Fruit fly (Drosophila melanogaster) whole organism, embryonic: ENCODE measurements around the gene Nup358.

ENCODE experiments used
- BEAF-32 ChIP-seq: fragments of 200-800 bp; sonication (Bioruptor generic); optimal IDR thresholded peaks from 3 replicates; lab custom pipeline; 2017; ENCODE audit warnings: missing biosample characterization, missing genetic modification characterization, mild to moderate bottlenecking, moderate library complexity, missing genetic modification reagents
- CG11695 ChIP-seq: fragments of 200-800 bp; sonication (Bioruptor generic); IDR thresholded peaks from 3 replicates; pipeline ENCODE4 v1.3.6; 2022; ENCODE audit warnings: missing biosample characterization, missing genetic modification characterization
- CG13287 ChIP-seq: fragments of 200-800 bp; sonication (Bioruptor generic); IDR thresholded peaks from 2 replicates; pipeline ENCODE4 v1.3.6; 2022; ENCODE audit warnings: missing biosample characterization, missing genetic modification characterization; ENCODE audit not compliant: partially characterized antibody
- CG14441 ChIP-seq: fragments of 200-800 bp; sonication (Bioruptor generic); IDR thresholded peaks from 2 replicates; pipeline ENCODE4 v1.3.6; 2022; ENCODE audit warnings: missing biosample characterization, missing genetic modification characterization
- CG14860 ChIP-seq: fragments of 200-800 bp; sonication (Bioruptor generic); IDR thresholded peaks from 3 replicates; pipeline ENCODE4 v1.3.6; 2022; ENCODE audit warnings: missing biosample characterization, missing genetic modification characterization; ENCODE audit not compliant: partially characterized antibody
- CG1603 ChIP-seq: fragments of 200-800 bp; sonication (Bioruptor generic); optimal IDR thresholded peaks from 2 replicates; lab custom pipeline; 2019; ENCODE audit warnings: missing biosample characterization, mild to moderate bottlenecking, missing genetic modification characterization, moderate library complexity
- CG17359 ChIP-seq: fragments of 200-800 bp; sonication (Bioruptor generic); optimal IDR thresholded peaks from 3 replicates; lab custom pipeline; 2018; ENCODE audit warnings: missing biosample characterization, mild to moderate bottlenecking, missing genetic modification characterization, moderate library complexity
- CG17829 ChIP-seq: fragments of 200-800 bp; optimal IDR thresholded peaks from 2 replicates; lab custom pipeline; 2019; ENCODE audit warnings: missing biosample characterization, mild to moderate bottlenecking, missing genetic modification characterization, moderate library complexity
- CG31441 ChIP-seq: fragments of 200-800 bp; sonication (Bioruptor generic); IDR thresholded peaks from 2 replicates; pipeline ENCODE4 v1.3.6; 2022; ENCODE audit warnings: missing biosample characterization, missing genetic modification characterization
- CG32532 ChIP-seq: fragments of 200-800 bp; sonication (Bioruptor generic); IDR thresholded peaks from 2 replicates; pipeline ENCODE4 v1.3.6; 2022; ENCODE audit warnings: missing biosample characterization, missing genetic modification characterization
- CG33557 ChIP-seq: fragments of 200-800 bp; sonication (Bioruptor generic); optimal IDR thresholded peaks from 2 replicates; lab custom pipeline; 2019; ENCODE audit warnings: missing biosample characterization, mild to moderate bottlenecking, missing genetic modification characterization, moderate library complexity
- CG6175 ChIP-seq: fragments of 200-800 bp; sonication (Bioruptor generic); IDR thresholded peaks from 3 replicates; pipeline ENCODE4 v1.3.6; 2022; ENCODE audit warnings: missing biosample characterization, missing genetic modification characterization
- CG6272 ChIP-seq: fragments of 200-800 bp; sonication (Bioruptor generic); IDR thresholded peaks from 2 replicates; pipeline ENCODE4 v1.3.6; 2022; ENCODE audit warnings: missing biosample characterization, missing genetic modification characterization
- CG6689 ChIP-seq: fragments of 200-800 bp; sonication (Bioruptor generic); IDR thresholded peaks from 2 replicates; pipeline ENCODE4 v1.3.6; 2022; ENCODE audit warnings: missing biosample characterization, missing genetic modification characterization
- CG6791 ChIP-seq: fragments of 200-800 bp; sonication (Bioruptor generic); IDR thresholded peaks from 3 replicates; pipeline ENCODE4 v1.3.6; 2022; ENCODE audit warnings: missing biosample characterization, missing genetic modification characterization; ENCODE audit not compliant: partially characterized antibody
- Dbx ChIP-seq: fragments of 200-800 bp; sonication (Bioruptor generic); IDR thresholded peaks from 3 replicates; pipeline ENCODE4 v1.3.6; 2022; ENCODE audit warnings: missing biosample characterization, missing genetic modification characterization
- Dll ChIP-seq: fragments of 200-800 bp; sonication (Bioruptor generic); IDR thresholded peaks from 4 replicates; pipeline ENCODE4 v1.3.6; 2022; ENCODE audit warnings: missing biosample characterization, missing genetic modification characterization; ENCODE audit not compliant: partially characterized antibody
- Doc3 ChIP-seq: fragments of 200-800 bp; sonication (Bioruptor generic); IDR thresholded peaks from 3 replicates; pipeline ENCODE4 v1.3.6; 2022; ENCODE audit warnings: missing biosample characterization, missing genetic modification characterization; ENCODE audit not compliant: partially characterized antibody
- Dp ChIP-seq: fragments of 200-800 bp; sonication (Bioruptor generic); optimal IDR thresholded peaks from 2 replicates; lab custom pipeline; 2018; ENCODE audit warnings: missing biosample characterization, mild to moderate bottlenecking, missing genetic modification characterization, moderate library complexity
- E2f1 ChIP-seq: fragments of 200-800 bp; sonication (Bioruptor generic); IDR thresholded peaks from 2 replicates; pipeline ENCODE4 v1.3.6; 2022; ENCODE audit warnings: missing biosample characterization, missing genetic modification characterization
- Ets97D ChIP-seq: fragments of 200-800 bp; sonication (Bioruptor generic); optimal IDR thresholded peaks from 3 replicates; lab custom pipeline; 2016; ENCODE audit warnings: missing biosample characterization, missing genetic modification characterization
- Hr39 ChIP-seq: fragments of >200 bp; optimal IDR thresholded peaks from 2 replicates; lab custom pipeline; 2017
- Lpt ChIP-seq: fragments of >200 bp; optimal IDR thresholded peaks from 2 replicates; lab custom pipeline; 2018; ENCODE audit warnings: missing biosample characterization, missing genetic modification characterization
- Max ChIP-seq: fragments of 200-800 bp; sonication (Bioruptor generic); optimal IDR thresholded peaks from 2 replicates; lab custom pipeline; 2016; ENCODE audit warnings: missing biosample characterization, mild to moderate bottlenecking, missing genetic modification characterization
- Med ChIP-seq: fragments of 200-800 bp; sonication (Bioruptor generic); peaks from one replicate; lab custom pipeline; 2016; ENCODE audit warnings: missing biosample characterization, missing genetic modification characterization, mild to moderate bottlenecking, inconsistent platforms, moderate library complexity
- NC2β ChIP-seq: fragments of 200-800 bp; sonication (Bioruptor generic); optimal IDR thresholded peaks from 2 replicates; lab custom pipeline; 2016; ENCODE audit warnings: missing biosample characterization, missing genetic modification characterization
- Optix ChIP-seq: fragments of 200-800 bp; sonication (Bioruptor generic); IDR thresholded peaks from 3 replicates; pipeline ENCODE4 v1.3.6; 2022; ENCODE audit warnings: missing biosample characterization, missing genetic modification characterization
- Six4 ChIP-seq: fragments of 200-800 bp; sonication (Bioruptor generic); optimal IDR thresholded peaks from 2 replicates; lab custom pipeline; 2016; ENCODE audit warnings: missing biosample characterization, missing genetic modification characterization
- Sox100B ChIP-seq: fragments of 200-800 bp; sonication (Bioruptor generic); optimal IDR thresholded peaks from 3 replicates; lab custom pipeline; 2018; ENCODE audit warnings: missing biosample characterization, mild to moderate bottlenecking, missing genetic modification characterization
- amos ChIP-seq: fragments of 200-800 bp; sonication (Bioruptor generic); IDR thresholded peaks from 2 replicates; pipeline ENCODE4 v1.3.6; 2022; ENCODE audit warnings: missing biosample characterization, missing genetic modification characterization; ENCODE audit not compliant: partially characterized antibody
- bab2 ChIP-seq: fragments of 200-800 bp; sonication (Bioruptor generic); optimal IDR thresholded peaks from 2 replicates; lab custom pipeline; 2016; ENCODE audit warnings: missing biosample characterization, missing genetic modification characterization
- bcd ChIP-seq: fragments of 200-800 bp; sonication (Bioruptor generic); optimal IDR thresholded peaks from 2 replicates; lab custom pipeline; 2017; ENCODE audit warnings: missing biosample characterization, mild to moderate bottlenecking, missing genetic modification characterization
- dpn ChIP-seq, 2 experiments: fragments of 200-800 bp; sonication (Bioruptor generic); optimal IDR thresholded peaks; 3 replicates each; lab custom pipeline; 2016; ENCODE audit warnings: missing biosample characterization in 2 of 2, missing genetic modification characterization in 2 of 2
- emc ChIP-seq: fragments of 200-800 bp; sonication (Bioruptor generic); optimal IDR thresholded peaks from 2 replicates; lab custom pipeline; 2016; ENCODE audit warnings: missing biosample characterization, missing genetic modification characterization
- fd96Cb ChIP-seq: fragments of 200-800 bp; sonication (Bioruptor generic); optimal IDR thresholded peaks from 2 replicates; lab custom pipeline; 2018; ENCODE audit warnings: missing biosample characterization, mild to moderate bottlenecking, missing genetic modification characterization, moderate library complexity
- lmd ChIP-seq: fragments of 200-800 bp; sonication (Bioruptor generic); IDR thresholded peaks from 2 replicates; pipeline ENCODE4 v1.3.6; 2022; ENCODE audit warnings: missing biosample characterization, missing genetic modification characterization
- mam ChIP-seq: fragments of 200-800 bp; sonication (Bioruptor generic); optimal IDR thresholded peaks from 3 replicates; lab custom pipeline; 2016; ENCODE audit warnings: missing biosample characterization, missing genetic modification characterization
- mld ChIP-seq: fragments of 200-800 bp; sonication (Bioruptor generic); IDR thresholded peaks from 3 replicates; pipeline ENCODE4 v1.3.6; 2022; ENCODE audit warnings: missing biosample characterization, missing genetic modification characterization; ENCODE audit not compliant: partially characterized antibody
- nerfin-1 ChIP-seq: fragments of 200-800 bp; sonication (Bioruptor generic); optimal IDR thresholded peaks from 3 replicates; lab custom pipeline; 2019; ENCODE audit warnings: missing biosample characterization, mild to moderate bottlenecking, missing genetic modification characterization, moderate library complexity
- nerfin-2 ChIP-seq: fragments of 200-800 bp; sonication (Bioruptor generic); IDR thresholded peaks from 2 replicates; pipeline ENCODE4 v1.3.6; 2022; ENCODE audit warnings: missing biosample characterization, missing genetic modification characterization; ENCODE audit not compliant: partially characterized antibody
- onecut ChIP-seq: fragments of 200-800 bp; sonication (Bioruptor generic); IDR thresholded peaks from 2 replicates; pipeline ENCODE4 v1.3.6; 2022; ENCODE audit warnings: missing biosample characterization, missing genetic modification characterization
- psq ChIP-seq: fragments of 200-800 bp; sonication (Bioruptor generic); optimal IDR thresholded peaks from 2 replicates; lab custom pipeline; 2017; ENCODE audit warnings: missing biosample characterization, missing genetic modification characterization
- row ChIP-seq: fragments of 200-800 bp; sonication (Bioruptor generic); IDR thresholded peaks from 3 replicates; pipeline ENCODE4 v1.3.6; 2022; ENCODE audit warnings: missing biosample characterization, missing genetic modification characterization
- stc ChIP-seq: fragments of 200-800 bp; sonication (Bioruptor generic); IDR thresholded peaks from 2 replicates; pipeline ENCODE4 v1.3.6; 2022; ENCODE audit warnings: missing biosample characterization, missing genetic modification characterization
- stwl ChIP-seq: fragments of 200-800 bp; sonication (Bioruptor generic); optimal IDR thresholded peaks from 3 replicates; lab custom pipeline; 2018; ENCODE audit warnings: missing biosample characterization, mild to moderate bottlenecking, missing genetic modification characterization, moderate library complexity
- sug ChIP-seq: fragments of 200-800 bp; optimal IDR thresholded peaks from 2 replicates; lab custom pipeline; 2019; ENCODE audit warnings: missing biosample characterization, mild to moderate bottlenecking, missing genetic modification characterization, moderate library complexity
- tna ChIP-seq: fragments of 200-800 bp; sonication (Bioruptor generic); IDR thresholded peaks from 2 replicates; pipeline ENCODE4 v1.3.6; 2022; ENCODE audit warnings: missing biosample characterization, missing genetic modification characterization; ENCODE audit not compliant: partially characterized antibody
- toy ChIP-seq: fragments of 200-800 bp; sonication (Bioruptor generic); IDR thresholded peaks from 2 replicates; pipeline ENCODE4 v1.3.6; 2022; ENCODE audit warnings: missing biosample characterization, missing genetic modification characterization
- zen ChIP-seq: fragments of 200-800 bp; sonication (Bioruptor generic); optimal IDR thresholded peaks from 3 replicates; lab custom pipeline; 2018; ENCODE audit warnings: missing biosample characterization, mild to moderate bottlenecking, missing genetic modification characterization, moderate library complexity
- zen2 ChIP-seq: fragments of 200-800 bp; sonication (Bioruptor generic); IDR thresholded peaks from 3 replicates; pipeline ENCODE4 v1.3.6; 2022; ENCODE audit warnings: missing biosample characterization, missing genetic modification characterization; ENCODE audit not compliant: partially characterized antibody

Gene Nup358

DNA sequence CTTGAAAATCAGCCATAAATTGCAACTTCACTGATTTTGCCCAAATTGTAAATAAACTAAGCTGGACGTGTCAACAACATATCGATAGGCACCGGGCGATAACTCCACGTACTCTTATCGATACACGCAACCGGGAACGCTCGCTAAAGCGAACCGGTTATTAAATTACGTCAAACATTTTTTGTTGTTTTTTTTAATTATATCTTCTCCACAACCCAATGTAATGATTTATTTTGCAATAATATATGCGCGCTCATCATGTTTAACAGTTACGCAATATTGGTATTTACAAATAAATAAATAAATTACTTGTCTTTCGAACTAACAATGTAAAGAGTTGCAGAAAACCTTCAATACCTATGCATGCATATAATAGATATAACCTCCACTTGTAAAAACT lies 34.0 kb upstream of the Nup358 start, which contains the start of gene Saysd1 (continued):
- TF ChIP-seq Dbx (peak; percentile 45; the same call in 1 of the 3 replicates), Lpt (GFP tag; lab: Kevin White, UChicago) (no peak), CG6175 (GFP tag; lab: Robert Waterston, UW) (peak; percentile 35; the same call in 1 of the 3 replicates), CG6791 (GFP tag; lab: Robert Waterston, UW) (peak; percentile 92), Optix (no peak), Hr39 (lab: Kevin White, UChicago) (no peak), tna (peak; percentile 81), Max (GFP tag; lab: Kevin White, UChicago) (no peak), BEAF-32 (peak; percentile 74), CG6689 (GFP tag; lab: Robert Waterston, UW) (0 out of 2 replicates have a peak, but pooled peaks have one; percentile 21), mam (GFP tag; lab: Kevin White, UChicago) (peak; percentile 48), NC2β (GFP tag; lab: Kevin White, UChicago) (no peak), Med (GFP tag; lab: Kevin White, UChicago) (peak; percentile 84), zen (tag; lab: Kevin White, UChicago) (no peak), toy (GFP tag; lab: Robert Waterston, UW) (no peak), CG6272 (GFP tag; lab: Robert Waterston, UW) (no peak), CG14860 (peak; percentile 80), CG33557 (GFP tag; lab: Kevin White, UChicago) (peak; percentile 11), Doc3 (GFP tag; lab: Robert Waterston, UW) (peak; percentile 87), Ets97D (GFP tag; lab: Kevin White, UChicago) (peak; percentile 26), CG17359 (peak; percentile 45), stwl (peak; percentile 83), bab2 (GFP tag; lab: Kevin White, UChicago) (no peak), dpn (GFP tag; optimal IDR thresholded peaks at IDR 0.05; lab: Kevin White, UChicago) (peak in 1 of 2 experiments; percentile 13), bcd (GFP tag; lab: Kevin White, UChicago) (peak; percentile 38), psq (GFP tag; lab: Kevin White, UChicago) (no peak), stc (GFP tag; lab: Robert Waterston, UW) (peak; percentile 43; the same call in 1 of the 2 replicates), CG14441 (GFP tag; lab: Robert Waterston, UW) (peak; percentile 51; the same call in 1 of the 2 replicates), CG17829 (no peak), row (peak; percentile 34; the same call in 1 of the 3 replicates), CG13287 (peak; percentile 91), Six4 (GFP tag; lab: Kevin White, UChicago) (peak; percentile 13), Dll (GFP tag; lab: Robert Waterston, UW) (peak; percentile 90), sug (no peak), Sox100B (GFP tag; lab: Kevin White, UChicago) (peak; percentile 16), nerfin-2 (GFP tag; lab: Robert Waterston, UW) (peak; percentile 71), lmd (peak; percentile 50; the same call in 1 of the 2 replicates), nerfin-1 (tag; lab: Kevin White, UChicago) (peak; percentile 12), onecut (GFP tag; lab: Robert Waterston, UW) (no peak), emc (GFP tag; lab: Kevin White, UChicago) (peak; percentile 6), zen2 (peak; percentile 84), amos (GFP tag; lab: Robert Waterston, UW) (peak; percentile 79), mld (GFP tag; lab: Robert Waterston, UW) (peak; percentile 78; the same call in 2 of the 3 replicates), CG11695 (GFP tag; lab: Robert Waterston, UW) (0 out of 3 replicates have a peak, but pooled peaks have one; percentile 34), CG32532 (GFP tag; lab: Robert Waterston, UW) (peak; percentile 70), CG1603 (tag; lab: Kevin White, UChicago) (peak; percentile 37), CG31441 (peak; percentile 21; the same call in 1 of the 2 replicates), Dp (GFP tag; lab: Kevin White, UChicago) (peak; percentile 25), E2f1 (GFP tag; lab: Robert Waterston, UW) (0 out of 2 replicates have a peak, but pooled peaks have one; percentile 28), fd96Cb (tag; lab: Kevin White, UChicago) (no peak)
